Fruit fly (Drosophila melanogaster) whole organism, embryonic: ENCODE results near the gene Rbp6.
A peak's percentile ranks its signal among the peaks of the same experiment; 100 is the strongest.

ENCODE experiments used
- CG10267 ChIP-seq: fragments of 200-800 bp; sonication (Bioruptor generic); optimal IDR thresholded peaks from 2 replicates; lab custom pipeline; 2018; ENCODE audit warnings: missing biosample characterization, mild to moderate bottlenecking, missing genetic modification characterization, moderate library complexity
- CG10321 ChIP-seq: fragments of 200-800 bp; sonication (Bioruptor generic); IDR thresholded peaks from 2 replicates; pipeline ENCODE4 v1.3.6; 2022; ENCODE audit warnings: missing biosample characterization, missing genetic modification characterization
- CG10431 ChIP-seq: fragments of 200-800 bp; sonication (Bioruptor generic); optimal IDR thresholded peaks from 3 replicates; lab custom pipeline; 2018; ENCODE audit warnings: missing biosample characterization, mild to moderate bottlenecking, missing genetic modification characterization
- CG11456 ChIP-seq: fragments of 200-800 bp; sonication (Bioruptor generic); IDR thresholded peaks from 3 replicates; pipeline ENCODE4 v1.3.6; 2022; ENCODE audit warnings: missing biosample characterization, missing genetic modification characterization
- CG11504 ChIP-seq: fragments of 200-800 bp; sonication (Bioruptor generic); optimal IDR thresholded peaks from 3 replicates; lab custom pipeline; 2019; ENCODE audit warnings: missing biosample characterization, mild to moderate bottlenecking, missing genetic modification characterization, moderate library complexity
- CG12942 ChIP-seq: fragments of 200-800 bp; sonication (Bioruptor generic); optimal IDR thresholded peaks from 3 replicates; lab custom pipeline; 2016; ENCODE audit warnings: missing biosample characterization, missing genetic modification characterization
- CG14050 ChIP-seq: fragments of 200-800 bp; sonication (Bioruptor generic); IDR thresholded peaks from 3 replicates; pipeline ENCODE4 v1.3.6; 2022; ENCODE audit warnings: missing biosample characterization, missing genetic modification characterization
- CG1602 ChIP-seq: fragments of 200-800 bp; sonication (Bioruptor generic); optimal IDR thresholded peaks from 3 replicates; lab custom pipeline; 2016; ENCODE audit warnings: missing biosample characterization, missing genetic modification characterization
- CG16779 ChIP-seq: fragments of 200-800 bp; sonication (Bioruptor generic); IDR thresholded peaks from 2 replicates; pipeline ENCODE4 v1.3.6; 2022; ENCODE audit warnings: missing biosample characterization, missing genetic modification characterization
- CG17568 ChIP-seq: fragments of 200-800 bp; sonication (Bioruptor generic); optimal IDR thresholded peaks from 2 replicates; lab custom pipeline; 2018; ENCODE audit warnings: missing biosample characterization, mild to moderate bottlenecking, missing genetic modification characterization, moderate library complexity
- CG18011 ChIP-seq: fragments of 200-800 bp; sonication (Bioruptor generic); optimal IDR thresholded peaks from 2 replicates; lab custom pipeline; 2017; ENCODE audit warnings: missing biosample characterization, missing genetic modification characterization, mild to moderate bottlenecking, moderate library complexity, missing genotype
- CG18476 ChIP-seq: fragments of 200-800 bp; sonication (Bioruptor generic); optimal IDR thresholded peaks from 2 replicates; lab custom pipeline; 2016; ENCODE audit warnings: missing biosample characterization, mild to moderate bottlenecking, missing genetic modification characterization
- CG2202 ChIP-seq: fragments of 200-800 bp; sonication (Bioruptor generic); optimal IDR thresholded peaks from 2 replicates; lab custom pipeline; 2018; ENCODE audit warnings: missing biosample characterization, mild to moderate bottlenecking, missing genetic modification characterization
- CG30431 ChIP-seq: fragments of 200-800 bp; sonication (Bioruptor generic); optimal IDR thresholded peaks from 2 replicates; lab custom pipeline; 2017; ENCODE audit warnings: missing biosample characterization, missing genetic modification characterization
- CG33213 ChIP-seq: fragments of 200-800 bp; sonication (Bioruptor generic); optimal IDR thresholded peaks from 3 replicates; lab custom pipeline; 2016; ENCODE audit warnings: missing biosample characterization, missing genetic modification characterization
- CG3407 ChIP-seq: fragments of 200-800 bp; sonication (Bioruptor generic); optimal IDR thresholded peaks from 2 replicates; lab custom pipeline; 2018; ENCODE audit warnings: missing biosample characterization, mild to moderate bottlenecking, missing genetic modification characterization
- CG3847 ChIP-seq: fragments of 200-800 bp; sonication (Bioruptor generic); IDR thresholded peaks from 2 replicates; pipeline ENCODE4 v1.3.6; 2022; ENCODE audit warnings: missing biosample characterization, missing genetic modification characterization
- CG4404 ChIP-seq: fragments of 200-800 bp; sonication (Bioruptor generic); IDR thresholded peaks from 2 replicates; pipeline ENCODE4 v1.3.6; 2022; ENCODE audit warnings: missing biosample characterization, missing genetic modification characterization
- CG4617 ChIP-seq: fragments of 200-800 bp; sonication (Bioruptor generic); optimal IDR thresholded peaks from 3 replicates; lab custom pipeline; 2016; ENCODE audit warnings: missing biosample characterization, missing genetic modification characterization, borderline replicate concordance
- CG6791 ChIP-seq: fragments of 200-800 bp; sonication (Bioruptor generic); IDR thresholded peaks from 3 replicates; pipeline ENCODE4 v1.3.6; 2022; ENCODE audit warnings: missing biosample characterization, missing genetic modification characterization; ENCODE audit not compliant: partially characterized antibody
- Drgx ChIP-seq: fragments of 200-800 bp; sonication (Bioruptor generic); IDR thresholded peaks from 2 replicates; pipeline ENCODE4 v1.3.6; 2022; ENCODE audit warnings: missing biosample characterization, missing genetic modification characterization
- Elba2 ChIP-seq: fragments of 200-800 bp; sonication (Bioruptor generic); optimal IDR thresholded peaks from 3 replicates; lab custom pipeline; 2016; ENCODE audit warnings: missing biosample characterization, missing genetic modification characterization
- Fer1 ChIP-seq: fragments of 200-800 bp; sonication (Bioruptor generic); optimal IDR thresholded peaks from 2 replicates; lab custom pipeline; 2017; ENCODE audit warnings: missing biosample characterization, mild to moderate bottlenecking, missing genetic modification characterization
- GATAe ChIP-seq: fragments of 200-800 bp; sonication (Bioruptor generic); conservative IDR thresholded peaks from 2 replicates; pipeline ENCODE4 v1.3.6; 2022; ENCODE audit warnings: missing biosample characterization, missing genetic modification characterization
- Gsc ChIP-seq: fragments of 200-800 bp; sonication (Bioruptor generic); IDR thresholded peaks from 2 replicates; pipeline ENCODE4 v1.3.6; 2022; ENCODE audit warnings: missing biosample characterization, missing genetic modification characterization
- HLH3B ChIP-seq: fragments of 200-800 bp; sonication (Bioruptor generic); IDR thresholded peaks from 2 replicates; pipeline ENCODE4 v1.3.6; 2022; ENCODE audit warnings: missing biosample characterization, missing genetic modification characterization
- Lim3 ChIP-seq: fragments of 200-800 bp; sonication (Bioruptor generic); IDR thresholded peaks from 2 replicates; pipeline ENCODE4 v1.3.6; 2022; ENCODE audit warnings: missing biosample characterization, missing genetic modification characterization
- Lpt ChIP-seq: fragments of >200 bp; optimal IDR thresholded peaks from 2 replicates; lab custom pipeline; 2018; ENCODE audit warnings: missing biosample characterization, missing genetic modification characterization
- Myb ChIP-seq: fragments of 200-800 bp; sonication (Bioruptor generic); optimal IDR thresholded peaks from 2 replicates; lab custom pipeline; 2016; ENCODE audit warnings: missing biosample characterization, missing genetic modification characterization
- Nf-YC ChIP-seq: fragments of 200-800 bp; optimal IDR thresholded peaks from 3 replicates; lab custom pipeline; 2019; ENCODE audit warnings: missing biosample characterization, mild to moderate bottlenecking, missing genetic modification characterization, moderate library complexity
- Oli ChIP-seq: fragments of 200-800 bp; sonication (Bioruptor generic); optimal IDR thresholded peaks from 2 replicates; lab custom pipeline; 2018; ENCODE audit warnings: missing biosample characterization, mild to moderate bottlenecking, missing genetic modification characterization, moderate library complexity
- Optix ChIP-seq: fragments of 200-800 bp; sonication (Bioruptor generic); IDR thresholded peaks from 3 replicates; pipeline ENCODE4 v1.3.6; 2022; ENCODE audit warnings: missing biosample characterization, missing genetic modification characterization
- Side ChIP-seq: fragments of 200-800 bp; sonication (Bioruptor generic); optimal IDR thresholded peaks from 2 replicates; lab custom pipeline; 2016; ENCODE audit warnings: missing biosample characterization, missing genetic modification characterization
- Sry-β ChIP-seq: fragments of 200-800 bp; sonication (Bioruptor generic); optimal IDR thresholded peaks from 2 replicates; lab custom pipeline; 2018; ENCODE audit warnings: missing biosample characterization, mild to moderate bottlenecking, missing genetic modification characterization, moderate library complexity
- Trl ChIP-seq, 3 experiments: fragments of >200 bp in 2 of 3; fragments of 200-800 bp in 1 of 3; sonication (Bioruptor generic) in 1 of 3; optimal IDR thresholded peaks; 2 replicates in 1 of 3; 3 replicates in 2 of 3; lab custom pipeline; 2016 to 2017; ENCODE audit warnings: missing biosample characterization in 1 of 3, missing genetic modification characterization in 1 of 3
- ac ChIP-seq: fragments of 200-800 bp; sonication (Bioruptor generic); optimal IDR thresholded peaks from 3 replicates; lab custom pipeline; 2017; ENCODE audit warnings: missing biosample characterization, mild to moderate bottlenecking, missing genetic modification characterization
- aop ChIP-seq: fragments of 200-800 bp; sonication (Bioruptor generic); IDR thresholded peaks from 2 replicates; pipeline ENCODE4 v1.3.6; 2022; ENCODE audit warnings: missing biosample characterization, missing genetic modification characterization
- chn ChIP-seq: fragments of 200-800 bp; sonication (Bioruptor generic); optimal IDR thresholded peaks from 2 replicates; lab custom pipeline; 2016; ENCODE audit warnings: missing biosample characterization, missing genetic modification characterization
- croc ChIP-seq: fragments of 200-800 bp; sonication (Bioruptor generic); conservative IDR thresholded peaks from 3 replicates; pipeline ENCODE4 v1.3.6; 2022; ENCODE audit warnings: missing biosample characterization, missing genetic modification characterization
- disco-r ChIP-seq: fragments of 200-800 bp; sonication (Bioruptor generic); optimal IDR thresholded peaks from 2 replicates; lab custom pipeline; 2016; ENCODE audit warnings: missing biosample characterization, missing genetic modification characterization
- ind ChIP-seq: fragments of 200-800 bp; sonication (Bioruptor generic); optimal IDR thresholded peaks from 3 replicates; lab custom pipeline; 2016; ENCODE audit warnings: missing biosample characterization, missing genetic modification characterization
- lbe ChIP-seq: fragments of 200-800 bp; sonication (Bioruptor generic); optimal IDR thresholded peaks from 2 replicates; lab custom pipeline; 2016; ENCODE audit warnings: missing biosample characterization, mild to moderate bottlenecking, missing genetic modification characterization
- oc ChIP-seq: fragments of 200-800 bp; sonication (Bioruptor generic); optimal IDR thresholded peaks from 2 replicates; lab custom pipeline; 2018; ENCODE audit warnings: missing biosample characterization, mild to moderate bottlenecking, missing genetic modification characterization, moderate library complexity
- p53 ChIP-seq: fragments of 200-800 bp; sonication (Bioruptor generic); optimal IDR thresholded peaks from 2 replicates; lab custom pipeline; 2016; ENCODE audit warnings: missing biosample characterization, missing genetic modification characterization
- pb ChIP-seq: fragments of 200-800 bp; sonication (Bioruptor generic); optimal IDR thresholded peaks from 3 replicates; lab custom pipeline; 2016; ENCODE audit warnings: missing biosample characterization, missing genetic modification characterization
- peb ChIP-seq: fragments of 200-800 bp; sonication (Bioruptor generic); IDR thresholded peaks from 2 replicates; pipeline ENCODE4 v1.3.6; 2022; ENCODE audit warnings: missing biosample characterization, missing genetic modification characterization
- pho ChIP-seq: fragments of 200-800 bp; sonication (Bioruptor generic); optimal IDR thresholded peaks from 2 replicates; lab custom pipeline; 2016; ENCODE audit warnings: missing biosample characterization, missing genetic modification characterization
- toy ChIP-seq: fragments of 200-800 bp; sonication (Bioruptor generic); IDR thresholded peaks from 2 replicates; pipeline ENCODE4 v1.3.6; 2022; ENCODE audit warnings: missing biosample characterization, missing genetic modification characterization
- tup ChIP-seq: fragments of 200-800 bp; sonication (Bioruptor generic); optimal IDR thresholded peaks from 2 replicates; lab custom pipeline; 2016; ENCODE audit warnings: missing biosample characterization, mild to moderate bottlenecking, missing genetic modification characterization, moderate library complexity

Gene Rbp6

dm6 chr3L:17015663-17016575 is 222.1 kb downstream of the Rbp6 start, which contains the start of the genes CG6664 and CG7728 (continued):
- TF ChIP-seq CG18011 (GFP tag; lab: Kevin White, UChicago): peak; percentile 1
- no peak for TF ChIP-seq CG16779 (GFP tag; lab: Robert Waterston, UW)
- TF ChIP-seq toy (GFP tag; lab: Robert Waterston, UW): no peak
- TF ChIP-seq croc (GFP tag; lab: Robert Waterston, UW): no peak
- TF ChIP-seq Drgx (GFP tag; lab: Robert Waterston, UW): peak; percentile 38
- no peak for TF ChIP-seq Trl (optimal IDR thresholded peaks at IDR 0.05; lab: Kevin White, UChicago)
- TF ChIP-seq Trl (GFP tag; optimal IDR thresholded peaks at IDR 0.05; lab: Kevin White, UChicago): no peak
- no peak for TF ChIP-seq oc
- no peak for TF ChIP-seq disco-r (GFP tag; lab: Kevin White, UChicago)
- TF ChIP-seq CG6791 (GFP tag; lab: Robert Waterston, UW): peak; percentile 56
- TF ChIP-seq CG18476 (GFP tag; lab: Kevin White, UChicago): peak; percentile 40
- no peak for TF ChIP-seq CG3407 (GFP tag; lab: Kevin White, UChicago)
- no peak for TF ChIP-seq Lpt (GFP tag; lab: Kevin White, UChicago)
- no peak for TF ChIP-seq lbe (GFP tag; lab: Kevin White, UChicago)
- peak; percentile 34 for TF ChIP-seq Oli (tag; lab: Kevin White, UChicago)
- no peak for TF ChIP-seq CG4404 (GFP tag; lab: Robert Waterston, UW)
- no peak for TF ChIP-seq CG2202
- TF ChIP-seq tup (GFP tag; lab: Kevin White, UChicago): no peak
- TF ChIP-seq CG3847 (GFP tag; lab: Robert Waterston, UW): peak; percentile 52
- TF ChIP-seq CG10431 (GFP tag; lab: Kevin White, UChicago): peak; percentile 4
- TF ChIP-seq GATAe: no peak
- no peak for TF ChIP-seq CG11504 (tag; lab: Kevin White, UChicago)
- peak; percentile 54 for TF ChIP-seq Sry-β (GFP tag; lab: Kevin White, UChicago)
- TF ChIP-seq Elba2 (GFP tag; lab: Kevin White, UChicago): peak; percentile 44
- no peak for TF ChIP-seq CG10321 (GFP tag; lab: Robert Waterston, UW)
- no peak for TF ChIP-seq CG30431 (GFP tag; lab: Kevin White, UChicago)
- no peak for TF ChIP-seq Optix (GFP tag; lab: Robert Waterston, UW)
- no peak for TF ChIP-seq ac (GFP tag; lab: Kevin White, UChicago)
- no peak for TF ChIP-seq Lim3 (GFP tag; lab: Robert Waterston, UW)
- TF ChIP-seq CG10267 (tag; lab: Kevin White, UChicago): peak; percentile 35
- peak; percentile 40 for TF ChIP-seq CG12942 (GFP tag; lab: Kevin White, UChicago)
- no peak for TF ChIP-seq aop (GFP tag; lab: Robert Waterston, UW)
- no peak for TF ChIP-seq pb (GFP tag; lab: Kevin White, UChicago)
- no peak for TF ChIP-seq Gsc (GFP tag; lab: Robert Waterston, UW)
- peak; percentile 53 for TF ChIP-seq pho (GFP tag; lab: Kevin White, UChicago)
- TF ChIP-seq HLH3B (GFP tag; lab: Robert Waterston, UW): peak; percentile 31; the same call in 1 of the 2 replicates
- peak; percentile 10 for TF ChIP-seq Side (GFP tag; lab: Kevin White, UChicago)
- peak; percentile 32 for TF ChIP-seq CG33213 (GFP tag; lab: Kevin White, UChicago)
- peak; percentile 74; the same call in 2 of the 3 replicates for TF ChIP-seq CG11456 (GFP tag; lab: Robert Waterston, UW)
- TF ChIP-seq chn (GFP tag; lab: Kevin White, UChicago): peak; percentile 7
- TF ChIP-seq CG1602 (GFP tag; lab: Kevin White, UChicago): peak; percentile 53
- peak; percentile 12 for TF ChIP-seq Myb (GFP tag; lab: Kevin White, UChicago)
- peak; percentile 28 for TF ChIP-seq Fer1 (GFP tag; lab: Kevin White, UChicago)
- peak; percentile 45 for TF ChIP-seq ind
- no peak for TF ChIP-seq peb (GFP tag; lab: Robert Waterston, UW)
- TF ChIP-seq CG14050 (GFP tag; lab: Robert Waterston, UW): 0 out of 3 replicates have a peak, but pooled peaks have one; percentile 11
- TF ChIP-seq p53: no peak
- no peak for TF ChIP-seq CG17568 (GFP tag; lab: Kevin White, UChicago)
- peak; percentile 87 for TF ChIP-seq CG4617 (GFP tag; lab: Kevin White, UChicago)
- TF ChIP-seq Nf-YC: peak; percentile 55
